Worm (Caenorhabditis elegans) whole organism, mixed stage, embryonic: ENCODE results near the gene M151.7.

Experiments used
- bed-3 ChIP-seq: fragments of 200-800 bp; sonication (Bioruptor generic); optimal IDR thresholded peaks from 3 replicates; lab custom pipeline; 2018; ENCODE audit warnings: mild to moderate bottlenecking, missing genetic modification characterization, moderate library complexity, missing compliant biosample characterization
- blmp-1 ChIP-seq: fragments of 150-350 bp; optimal IDR thresholded peaks from 2 replicates; lab custom pipeline; 2014; ENCODE audit warnings: missing biosample characterization, missing genetic modification characterization
- ceh-39 ChIP-seq: fragments of 150-350 bp; optimal IDR thresholded peaks from 2 replicates; lab custom pipeline; 2014; ENCODE audit warnings: missing biosample characterization, missing genetic modification characterization
- ceh-43 ChIP-seq: fragments of 200-800 bp; sonication (Bioruptor generic); optimal IDR thresholded peaks from 2 replicates; lab custom pipeline; 2018; ENCODE audit warnings: mild to moderate bottlenecking, missing genetic modification characterization, moderate library complexity, missing compliant biosample characterization
- ces-1 ChIP-seq: fragments of 150-350 bp; optimal IDR thresholded peaks from 2 replicates; lab custom pipeline; 2014; ENCODE audit warnings: missing biosample characterization, missing genetic modification reagents, missing genetic modification characterization
- cnd-1 ChIP-seq: fragments of 200-800 bp; sonication (Bioruptor generic); optimal IDR thresholded peaks from 2 replicates; lab custom pipeline; 2018; ENCODE audit warnings: mild to moderate bottlenecking, missing genetic modification characterization, missing compliant biosample characterization
- drap-1 ChIP-seq: fragments of 200-800 bp; sonication (Bioruptor generic); optimal IDR thresholded peaks from 3 replicates; lab custom pipeline; 2018; ENCODE audit warnings: mild to moderate bottlenecking, missing genetic modification characterization, missing compliant biosample characterization
- elt-1 ChIP-seq: sonication (generic microtip); optimal IDR thresholded peaks from 2 replicates; lab custom pipeline; 2017; ENCODE audit warnings: missing genetic modification characterization, mild to moderate bottlenecking, missing compliant biosample characterization, antibody characterized with exemption, moderate library complexity, borderline replicate concordance; ENCODE audit not compliant: insufficient read depth
- elt-3 ChIP-seq: fragments of 150-350 bp; optimal IDR thresholded peaks from 2 replicates; lab custom pipeline; 2014; ENCODE audit warnings: missing biosample characterization, missing genetic modification characterization
- flh-1 ChIP-seq: fragments of 200-800 bp; sonication (Bioruptor generic); optimal IDR thresholded peaks from 2 replicates; lab custom pipeline; 2018; ENCODE audit warnings: mild to moderate bottlenecking, missing genetic modification characterization, moderate library complexity, missing compliant biosample characterization
- ham-2 ChIP-seq: fragments of 200-800 bp; sonication (Bioruptor generic); optimal IDR thresholded peaks from 2 replicates; lab custom pipeline; 2018; ENCODE audit warnings: mild to moderate bottlenecking, missing genetic modification characterization, missing compliant biosample characterization
- hlh-1 ChIP-seq: fragments of 150-350 bp; optimal IDR thresholded peaks from 2 replicates; lab custom pipeline; 2014; ENCODE audit warnings: missing biosample characterization, missing genetic modification reagents, missing genetic modification characterization
- lin-13 ChIP-seq: fragments of 150-350 bp; optimal IDR thresholded peaks from 2 replicates; lab custom pipeline; 2014; ENCODE audit warnings: missing biosample characterization, missing genetic modification characterization
- lsy-2 ChIP-seq: fragments of 150-350 bp; optimal IDR thresholded peaks from 2 replicates; lab custom pipeline; 2014; ENCODE audit warnings: missing biosample characterization, missing genetic modification characterization
- mab-5 ChIP-seq: fragments of 150-350 bp; optimal IDR thresholded peaks from 2 replicates; lab custom pipeline; 2014; ENCODE audit warnings: missing biosample characterization, missing genetic modification characterization
- mls-2 ChIP-seq: sonication (generic microtip); optimal IDR thresholded peaks from 2 replicates; lab custom pipeline; 2016; ENCODE audit warnings: mild to moderate bottlenecking, missing genetic modification characterization, moderate library complexity, missing compliant biosample characterization
- nhr-12 ChIP-seq: fragments of 150-350 bp; optimal IDR thresholded peaks from 2 replicates; lab custom pipeline; 2014; ENCODE audit warnings: missing biosample characterization, missing genetic modification characterization
- nhr-2 ChIP-seq: fragments of 150-350 bp; optimal IDR thresholded peaks from 2 replicates; lab custom pipeline; 2014; ENCODE audit warnings: missing biosample characterization, missing genetic modification characterization
- nhr-237 ChIP-seq: fragments of 150-350 bp; optimal IDR thresholded peaks from 2 replicates; lab custom pipeline; 2014; ENCODE audit warnings: missing biosample characterization, missing genetic modification characterization
- nhr-28 ChIP-seq: fragments of 150-350 bp; optimal IDR thresholded peaks from 2 replicates; lab custom pipeline; 2014; ENCODE audit warnings: missing biosample characterization, missing genetic modification characterization
- nhr-76 ChIP-seq: sonication (generic microtip); optimal IDR thresholded peaks from 2 replicates; lab custom pipeline; 2017; ENCODE audit warnings: missing biosample characterization, missing genetic modification characterization
- pha-4 ChIP-seq: fragments of 150-350 bp; optimal IDR thresholded peaks from 2 replicates; lab custom pipeline; 2018; ENCODE audit warnings: missing biosample characterization, missing genetic modification reagents, missing genetic modification characterization
- sem-2 ChIP-seq: fragments of 200-800 bp; sonication (Bioruptor generic); optimal IDR thresholded peaks from 2 replicates; lab custom pipeline; 2018; ENCODE audit warnings: mild to moderate bottlenecking, missing genetic modification characterization, missing compliant biosample characterization
- snpc-4 ChIP-seq: fragments of 150-350 bp; optimal IDR thresholded peaks from 2 replicates; lab custom pipeline; 2014; ENCODE audit warnings: missing biosample characterization, missing genetic modification characterization
- tbx-8 ChIP-seq: fragments of 200-800 bp; sonication (Bioruptor generic); optimal IDR thresholded peaks from 2 replicates; lab custom pipeline; 2018; ENCODE audit warnings: mild to moderate bottlenecking, missing genetic modification characterization, moderate library complexity, missing compliant biosample characterization
- unc-120 ChIP-seq: sonication (generic microtip); optimal IDR thresholded peaks from 2 replicates; lab custom pipeline; 2017; ENCODE audit warnings: missing genetic modification characterization, missing compliant biosample characterization; ENCODE audit not compliant: poor library complexity, severe bottlenecking
- unc-39 ChIP-seq: fragments of 150-350 bp; optimal IDR thresholded peaks from 2 replicates; lab custom pipeline; 2014; ENCODE audit warnings: missing biosample characterization, missing genetic modification characterization
- unc-62 ChIP-seq: fragments of 150-350 bp; optimal IDR thresholded peaks from 2 replicates; lab custom pipeline; 2014; ENCODE audit warnings: missing biosample characterization, missing genetic modification reagents, missing genetic modification characterization
- zip-8 ChIP-seq: fragments of 150-350 bp; optimal IDR thresholded peaks from 2 replicates; lab custom pipeline; 2014; ENCODE audit warnings: missing biosample characterization, missing genetic modification characterization
- ztf-11 ChIP-seq: fragments of 150-350 bp; optimal IDR thresholded peaks from 2 replicates; lab custom pipeline; 2014; ENCODE audit warnings: missing biosample characterization, missing genetic modification characterization

M151.7 gene

ce11 chrII:3579767-3580166, 42.3 kb upstream of the M151.7 start, which contains the start of gene clec-134:
clec-134 (plus strand) TSS chrII:3580067.
- TF ChIP-seq hlh-1 = no peak
- no peak for TF ChIP-seq nhr-12 (tag; lab: Kevin White, UChicago)
- TF ChIP-seq nhr-76 (tag; lab: Kevin White, UChicago) = no peak
- no peak for TF ChIP-seq unc-39
- no peak for TF ChIP-seq mls-2 (tag; lab: Kevin White, UChicago)
- TF ChIP-seq flh-1 = no peak
- TF ChIP-seq nhr-2 = no peak
- no peak for TF ChIP-seq mab-5 (tag; lab: Kevin White, UChicago)
- TF ChIP-seq lin-13 (tag; lab: Kevin White, UChicago) = no peak
- TF ChIP-seq nhr-28 (tag; lab: Kevin White, UChicago) = no peak
- TF ChIP-seq lsy-2 (tag; lab: Kevin White, UChicago) = no peak
- TF ChIP-seq tbx-8 (GFP tag; lab: Kevin White, UChicago) = no peak
- no peak for TF ChIP-seq elt-3 (tag; lab: Kevin White, UChicago)
- TF ChIP-seq pha-4 (tag; lab: Kevin White, UChicago) = no peak
- TF ChIP-seq ces-1 (GFP tag; lab: Kevin White, UChicago) = no peak
- no peak for TF ChIP-seq snpc-4 (tag; lab: Kevin White, UChicago)
- TF ChIP-seq bed-3 = no peak
- TF ChIP-seq blmp-1 (tag; lab: Kevin White, UChicago) = no peak
- no peak for TF ChIP-seq zip-8 (tag; lab: Kevin White, UChicago)
- TF ChIP-seq unc-62 (GFP tag; lab: Kevin White, UChicago) = no peak

- TF ChIP-seq ces-1 (GFP tag; lab: Kevin White, UChicago) (no peak), snpc-4 (tag; lab: Kevin White, UChicago) (no peak), bed-3 (no peak), ham-2 (no peak), sem-2 (no peak), ceh-39 (tag; lab: Kevin White, UChicago) (no peak)
Measured at ce11 chrII:3581752-3582151, 40.4 kb upstream of the M151.7 start, which contains the start of gene srh-59. srh-59 (plus strand) TSS chrII:3582052.

ce11 chrII:3583402-3583801, 38.7 kb upstream of the M151.7 start, which contains the start of gene srh-60:
srh-60 (plus strand) TSS chrII:3583702.
- TF ChIP-seq hlh-1 (no peak), nhr-12 (tag; lab: Kevin White, UChicago) (no peak), nhr-28 (tag; lab: Kevin White, UChicago) (no peak), lin-13 (tag; lab: Kevin White, UChicago) (no peak), zip-8 (tag; lab: Kevin White, UChicago) (no peak), drap-1 (GFP tag; lab: Kevin White, UChicago) (no peak), unc-120 (no peak), unc-39 (no peak)

- no peak for TF ChIP-seq unc-39
- no peak for TF ChIP-seq mab-5 (tag; lab: Kevin White, UChicago)
- TF ChIP-seq unc-120 = no peak
- TF ChIP-seq nhr-76 (tag; lab: Kevin White, UChicago) = no peak
- TF ChIP-seq nhr-12 (tag; lab: Kevin White, UChicago) = no peak
- TF ChIP-seq ztf-11 (tag; lab: Kevin White, UChicago) = no peak
- TF ChIP-seq ceh-43 (GFP tag; lab: Kevin White, UChicago) = no peak
- no peak for TF ChIP-seq ham-2
- TF ChIP-seq nhr-237 (tag; lab: Kevin White, UChicago) = no peak
- TF ChIP-seq lsy-2 (tag; lab: Kevin White, UChicago) = no peak
- TF ChIP-seq ceh-39 (tag; lab: Kevin White, UChicago) = no peak
- TF ChIP-seq cnd-1 (tag; lab: Kevin White, UChicago) = no peak
- no peak for TF ChIP-seq mls-2 (tag; lab: Kevin White, UChicago)
- TF ChIP-seq sem-2 = no peak
- TF ChIP-seq elt-1 = no peak
- TF ChIP-seq bed-3 = no peak
Measured at ce11 chrII:3595339-3595738, 26.8 kb upstream of the M151.7 start, which contains the start of gene Y49F6A.12. Y49F6A.12 (plus strand) TSS chrII:3595639.

ce11 chrII:3598721-3599120, 23.4 kb upstream of the M151.7 start, which contains the start of gene Y49F6A.11:
Y49F6A.11 (minus strand) TSS chrII:3598821.
- TF ChIP-seq unc-120 (no peak), ces-1 (GFP tag; lab: Kevin White, UChicago) (no peak), pha-4 (tag; lab: Kevin White, UChicago) (no peak), mls-2 (tag; lab: Kevin White, UChicago) (no peak), tbx-8 (GFP tag; lab: Kevin White, UChicago) (no peak), lin-13 (tag; lab: Kevin White, UChicago) (no peak), cnd-1 (tag; lab: Kevin White, UChicago) (no peak), elt-1 (no peak), zip-8 (tag; lab: Kevin White, UChicago) (no peak), ceh-43 (GFP tag; lab: Kevin White, UChicago) (no peak), sem-2 (no peak), mab-5 (tag; lab: Kevin White, UChicago) (no peak), unc-39 (no peak)
